Worm (Caenorhabditis elegans) whole organism, L4/young adult: ENCODE measurements around the gene R13H9.6.

ENCODE experiments used
- W03F9.2 ChIP-seq: fragments of 150-350 bp; optimal IDR thresholded peaks from 2 replicates; lab custom pipeline; 2014; ENCODE audit warnings: missing biosample characterization, missing genetic modification characterization
- him-1 ChIP-seq: sonication (generic microtip); optimal IDR thresholded peaks from 2 replicates; lab custom pipeline; 2016; ENCODE audit warnings: missing genotype, missing genetic modification reagents, missing genetic modification characterization, missing compliant biosample characterization

DNA sequence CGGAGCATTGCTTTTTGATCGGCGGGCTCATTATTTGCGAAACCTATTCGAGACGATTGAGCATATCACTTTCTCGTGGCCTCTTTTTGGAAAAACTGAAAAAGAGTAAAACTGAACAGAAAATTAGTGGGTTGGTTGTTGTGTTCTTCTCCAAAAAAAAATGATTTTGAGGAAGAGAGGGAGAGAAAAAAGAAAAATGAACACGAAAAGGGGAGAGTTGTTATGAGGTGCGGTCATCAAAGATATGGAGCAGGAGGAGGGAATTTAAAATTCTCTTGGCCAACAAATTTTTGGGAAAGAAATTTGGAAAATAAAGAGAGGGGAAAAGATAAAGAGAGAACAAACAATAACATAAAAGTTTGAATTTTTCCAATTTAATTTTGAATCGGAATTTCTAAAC is 23.1 kb downstream of the R13H9.6 start, which contains the start of gene hot-9:
- TF ChIP-seq him-1 (tag; lab: Kevin White, UChicago) (no peak), W03F9.2 (no peak)
